Worm (Caenorhabditis elegans) whole organism, young adult: Measurements from ENCODE around the gene F14D7.14.

Experiments
- ceh-79 ChIP-seq: sonication (generic microtip); optimal IDR thresholded peaks from 2 replicates; lab custom pipeline; 2017; ENCODE audit warnings: mild to moderate bottlenecking, missing genetic modification characterization, missing compliant biosample characterization
- madf-10 ChIP-seq: sonication (generic microtip); optimal IDR thresholded peaks from 2 replicates; lab custom pipeline; 2016; ENCODE audit warnings: mild to moderate bottlenecking, missing genetic modification characterization, missing compliant biosample characterization
- snpc-4 ChIP-seq, 5 experiments: fragments of 150-350 bp in 1 of 5; sonication (generic microtip) in 4 of 5; optimal IDR thresholded peaks; 2 replicates each; lab custom pipeline; 2014 to 2018; ENCODE audit warnings: missing genetic modification characterization in 5 of 5, missing biosample characterization in 3 of 5, antibody characterized with exemption in 2 of 5, mild to moderate bottlenecking in 2 of 5, missing compliant biosample characterization in 2 of 5, missing genotype in 2 of 5, moderate library complexity in 2 of 5, missing genetic modification reagents in 1 of 5
- ztf-26 ChIP-seq: sonication (generic microtip); optimal IDR thresholded peaks from 2 replicates; lab custom pipeline; 2017; ENCODE audit warnings: missing genetic modification characterization, missing compliant biosample characterization

ce11 chrV:14327776-14328175 is 18.0 kb downstream of the F14D7.14 start, which contains the start of gene F47B8.5:
- TF ChIP-seq snpc-4 (GFP tag; optimal IDR thresholded peaks at IDR 0.05; lab: Kevin White, UChicago) (no peak), snpc-4 (tag; optimal IDR thresholded peaks at IDR 0.05; lab: Kevin White, UChicago) (no peak), ceh-79 (tag; lab: Kevin White, UChicago) (no peak), ztf-26 (no peak), madf-10 (tag; lab: Kevin White, UChicago) (no peak)
